Fruit fly (Drosophila melanogaster): ENCODE measurements around the gene Sry-beta.

Sry-beta gene

dm6 chr3R:30014977-30015514, 24.5 kb upstream of the Sry-beta start, which contains the start of gene CG7920 (continued):
- TF ChIP-seq ase (GFP tag; IDR thresholded peaks at IDR 0.05) (no peak), lilli (GFP tag; optimal IDR thresholded peaks at IDR 0.05) (peak; percentile 22), Hr51 (GFP tag; optimal IDR thresholded peaks at IDR 0.05) (no peak), BEAF-32 (GFP tag; optimal IDR thresholded peaks at IDR 0.05) (peak; percentile 87), CG1603 (tag; optimal IDR thresholded peaks at IDR 0.05) (peak; percentile 63), gem (tag; optimal IDR thresholded peaks at IDR 0.05) (no peak), ERR (GFP tag; optimal IDR thresholded peaks at IDR 0.05) (no peak), CG2129 (GFP tag; IDR thresholded peaks at IDR 0.05; ENCODE audit: partially characterized antibody) (peak; percentile 40), Dref (GFP tag; IDR thresholded peaks at IDR 0.05) (peak; percentile 91), CG18599 (GFP tag; optimal IDR thresholded peaks at IDR 0.05) (peak; percentile 71), nerfin-2 (GFP tag; IDR thresholded peaks at IDR 0.05; ENCODE audit: partially characterized antibody) (peak; percentile 55), Usf (GFP tag; optimal IDR thresholded peaks at IDR 0.05) (no peak), CG4360 (GFP tag; IDR thresholded peaks at IDR 0.05) (no peak), Lhr (GFP tag; optimal IDR thresholded peaks at IDR 0.05) (peak; percentile 30), Nf-YA (GFP tag; IDR thresholded peaks at IDR 0.05) (no peak), dimm (GFP tag; IDR thresholded peaks at IDR 0.05) (no peak; the same call in 1 of the 2 replicates), CG15479 (GFP tag; optimal IDR thresholded peaks at IDR 0.05) (no peak), mld (GFP tag; IDR thresholded peaks at IDR 0.05; ENCODE audit: partially characterized antibody) (peak; percentile 13; the same call in 1 of the 3 replicates), danr (GFP tag; IDR thresholded peaks at IDR 0.05) (no peak), Sox100B (GFP tag; optimal IDR thresholded peaks at IDR 0.05) (no peak), D19A (tag; optimal IDR thresholded peaks at IDR 0.05) (no peak), ssp (GFP tag; IDR thresholded peaks at IDR 0.05) (no peak), gcm (GFP tag; optimal IDR thresholded peaks at IDR 0.05) (peak; percentile 4), CG4854 (GFP tag; optimal IDR thresholded peaks at IDR 0.05) (no peak), CG11093 (GFP tag; IDR thresholded peaks at IDR 0.05) (no peak), CG4404 (GFP tag; IDR thresholded peaks at IDR 0.05) (no peak), eve (GFP tag; optimal IDR thresholded peaks at IDR 0.05) (no peak), pita (GFP tag; optimal IDR thresholded peaks at IDR 0.05) (no peak), CG17829 (tag; optimal IDR thresholded peaks at IDR 0.05) (peak; percentile 41), CG7357 (GFP tag; IDR thresholded peaks at IDR 0.05) (no peak), CG33557 (GFP tag; optimal IDR thresholded peaks at IDR 0.05) (no peak), CG31224 (GFP tag; IDR thresholded peaks at IDR 0.05) (no peak), fru (optimal IDR thresholded peaks at IDR 0.05) (no peak), exex (tag; optimal IDR thresholded peaks at IDR 0.05) (no peak), zf30C (GFP tag; optimal IDR thresholded peaks at IDR 0.05) (no peak), Ada2b (GFP tag; IDR thresholded peaks at IDR 0.05) (no peak), CG11504 (tag; optimal IDR thresholded peaks at IDR 0.05) (no peak), bsh (GFP tag; optimal IDR thresholded peaks at IDR 0.05) (peak in 1 of 2 experiments; percentile 14), CG10979 (tag; optimal IDR thresholded peaks at IDR 0.05) (peak; percentile 0), slbo (GFP tag; IDR thresholded peaks at IDR 0.05) (peak; percentile 22; the same call in 1 of the 2 replicates), Opbp (GFP tag; IDR thresholded peaks at IDR 0.05; ENCODE audit: partially characterized antibody) (peak; percentile 75), H15 (GFP tag; IDR thresholded peaks at IDR 0.05) (no peak), CG4730 (GFP tag; IDR thresholded peaks at IDR 0.05) (no peak), jigr1 (GFP tag; IDR thresholded peaks at IDR 0.05) (no peak), ci (GFP tag; IDR thresholded peaks at IDR 0.05) (peak; percentile 48; the same call in 2 of the 3 replicates), B-H2 (GFP tag; optimal IDR thresholded peaks at IDR 0.05) (no peak), Ptx1 (GFP tag; IDR thresholded peaks at IDR 0.05) (0 out of 2 replicates have a peak, but pooled peaks have one; percentile 8), HLH4C (GFP tag; IDR thresholded peaks at IDR 0.05; ENCODE audit: partially characterized antibody) (peak; percentile 71), CG11456 (GFP tag; IDR thresholded peaks at IDR 0.05) (no peak), Med (GFP tag) (peak; percentile 83)

Data from whole organism, embryonic.